Fruit fly (Drosophila melanogaster) whole organism, wandering third instar larva: ENCODE results near the gene CG17568.

Experiments used
- Myc ChIP-seq: fragments of >200 bp; optimal IDR thresholded peaks from 2 replicates; lab custom pipeline; 2017
- Rel ChIP-seq, 2 experiments: fragments of 200-800 bp; sonication (Bioruptor generic) in 1 of 2; optimal IDR thresholded peaks; 2 replicates in 1 of 2; 3 replicates in 1 of 2; lab custom pipeline; 2016 to 2019; ENCODE audit warnings: mild to moderate bottlenecking in 2 of 2, missing biosample characterization in 2 of 2, missing genetic modification characterization in 2 of 2, moderate library complexity in 1 of 2
- fru ChIP-seq: fragments of 200-800 bp; sonication (Bioruptor generic); optimal IDR thresholded peaks from 3 replicates; lab custom pipeline; 2016; ENCODE audit warnings: missing biosample characterization, mild to moderate bottlenecking, missing genetic modification characterization
- h ChIP-seq: fragments of 200-800 bp; sonication (Bioruptor generic); optimal IDR thresholded peaks from 3 replicates; lab custom pipeline; 2016; ENCODE audit warnings: missing biosample characterization, mild to moderate bottlenecking, missing genetic modification characterization
- psq ChIP-seq: fragments of 200-800 bp; sonication (Bioruptor generic); optimal IDR thresholded peaks from 3 replicates; lab custom pipeline; 2017; ENCODE audit warnings: missing biosample characterization, mild to moderate bottlenecking, missing genetic modification characterization, moderate library complexity
- rgr ChIP-seq: fragments of 200-800 bp; sonication (Bioruptor generic); optimal IDR thresholded peaks from 3 replicates; lab custom pipeline; 2016; ENCODE audit warnings: missing biosample characterization, mild to moderate bottlenecking, missing genetic modification characterization

- TF ChIP-seq Myc (no peak), h (GFP tag; lab: Kevin White, UChicago) (peak; percentile 27), psq (GFP tag; lab: Kevin White, UChicago) (no peak), fru (GFP tag; lab: Kevin White, UChicago) (peak; percentile 19), Rel (GFP tag; optimal IDR thresholded peaks at IDR 0.05; lab: Kevin White, UChicago) (no peak), Rel (tag; optimal IDR thresholded peaks at IDR 0.05; lab: Kevin White, UChicago) (no peak), rgr (GFP tag; lab: Kevin White, UChicago) (no peak)
Observed at dm6 chr2L:19200211-19200610, 18.7 kb upstream of the CG17568 start.
